Fruit fly (Drosophila melanogaster) whole organism, pupa: ENCODE results near the gene CG34348.

Experiments
- CG10348 ChIP-seq: fragments of 200-800 bp; sonication (Bioruptor generic); IDR thresholded peaks from 2 replicates; pipeline ENCODE4 v1.3.6; 2022; ENCODE audit warnings: missing biosample characterization, missing genetic modification characterization
- CG12605 ChIP-seq: fragments of 200-800 bp; sonication (Bioruptor generic); IDR thresholded peaks from 2 replicates; pipeline ENCODE4 v1.3.6; 2022; ENCODE audit warnings: missing biosample characterization, missing genetic modification characterization
- CG13204 ChIP-seq: fragments of 200-800 bp; sonication (Bioruptor generic); optimal IDR thresholded peaks from 2 replicates; lab custom pipeline; 2018; ENCODE audit warnings: missing biosample characterization, mild to moderate bottlenecking, missing genetic modification characterization, moderate library complexity
- CG14655 ChIP-seq: fragments of 200-800 bp; sonication (Bioruptor generic); optimal IDR thresholded peaks from 3 replicates; lab custom pipeline; 2017; ENCODE audit warnings: mild to moderate bottlenecking, missing biosample characterization, missing genetic modification reagents, missing genetic modification characterization
- CG15710 ChIP-seq: fragments of 200-800 bp; sonication (Bioruptor generic); optimal IDR thresholded peaks from 2 replicates; lab custom pipeline; 2018; ENCODE audit warnings: missing biosample characterization, mild to moderate bottlenecking, missing genetic modification characterization, moderate library complexity
- CG17806 ChIP-seq: fragments of 200-800 bp; sonication (Bioruptor generic); optimal IDR thresholded peaks from 2 replicates; lab custom pipeline; 2018; ENCODE audit warnings: missing biosample characterization, mild to moderate bottlenecking, missing genetic modification characterization, moderate library complexity
- CG32121 ChIP-seq: fragments of 200-800 bp; sonication (Bioruptor generic); IDR thresholded peaks from 2 replicates; pipeline ENCODE4 v1.3.6; 2022; ENCODE audit warnings: missing biosample characterization, missing genetic modification characterization
- CG34367 ChIP-seq: fragments of 200-800 bp; sonication (Bioruptor generic); optimal IDR thresholded peaks from 2 replicates; lab custom pipeline; 2018; ENCODE audit warnings: missing biosample characterization, mild to moderate bottlenecking, missing genetic modification characterization
- CG4496 ChIP-seq: fragments of 200-800 bp; sonication (Bioruptor generic); IDR thresholded peaks from 3 replicates; pipeline ENCODE4 v1.3.6; 2022; ENCODE audit warnings: missing biosample characterization, missing genetic modification characterization
- CG8159 ChIP-seq: fragments of 200-800 bp; sonication (Bioruptor generic); optimal IDR thresholded peaks from 3 replicates; lab custom pipeline; 2018; ENCODE audit warnings: missing biosample characterization, mild to moderate bottlenecking, missing genetic modification characterization, moderate library complexity
- CG8301 ChIP-seq: fragments of 200-800 bp; sonication (Bioruptor generic); optimal IDR thresholded peaks from 2 replicates; lab custom pipeline; 2018; ENCODE audit warnings: missing biosample characterization, mild to moderate bottlenecking, missing genetic modification characterization
- CG9948 ChIP-seq: fragments of 200-800 bp; sonication (Bioruptor generic); optimal IDR thresholded peaks from 2 replicates; lab custom pipeline; 2018; ENCODE audit warnings: missing biosample characterization, mild to moderate bottlenecking, missing genetic modification characterization, moderate library complexity
- D1 ChIP-seq: fragments of 200-800 bp; sonication (Bioruptor generic); optimal IDR thresholded peaks from 2 replicates; lab custom pipeline; 2018; ENCODE audit warnings: missing biosample characterization, mild to moderate bottlenecking, missing genetic modification characterization, moderate library complexity
- EcR ChIP-seq: fragments of 200-800 bp; sonication (Bioruptor generic); optimal IDR thresholded peaks from 3 replicates; lab custom pipeline; 2019; ENCODE audit warnings: missing biosample characterization, missing genetic modification characterization, mild to moderate bottlenecking, moderate library complexity, missing genetic modification reagents
- Ets98B ChIP-seq: fragments of 200-800 bp; sonication (Bioruptor generic); IDR thresholded peaks from 2 replicates; pipeline ENCODE4 v1.3.6; 2022; ENCODE audit warnings: missing biosample characterization, missing genetic modification characterization
- Pif1A ChIP-seq: fragments of 200-800 bp; sonication (Bioruptor generic); optimal IDR thresholded peaks from 3 replicates; lab custom pipeline; 2016; ENCODE audit warnings: missing biosample characterization, missing genetic modification characterization
- Pif1B ChIP-seq: fragments of 200-800 bp; sonication (Bioruptor generic); optimal IDR thresholded peaks from 3 replicates; lab custom pipeline; 2016; ENCODE audit warnings: missing biosample characterization, missing genetic modification characterization
- Snoo ChIP-seq: fragments of 200-800 bp; sonication (Bioruptor generic); optimal IDR thresholded peaks from 3 replicates; lab custom pipeline; 2017; ENCODE audit warnings: missing biosample characterization, mild to moderate bottlenecking, missing genetic modification characterization, inconsistent platforms
- fd96Ca ChIP-seq: fragments of 200-800 bp; sonication (Bioruptor generic); IDR thresholded peaks from 3 replicates; pipeline ENCODE4 v1.3.6; 2022; ENCODE audit warnings: missing biosample characterization, missing genetic modification characterization
- gl ChIP-seq: fragments of 200-800 bp; sonication (Bioruptor generic); optimal IDR thresholded peaks from 2 replicates; lab custom pipeline; 2018; ENCODE audit warnings: missing biosample characterization, mild to moderate bottlenecking, missing genetic modification characterization
- rn ChIP-seq: fragments of 200-800 bp; sonication (Bioruptor generic); IDR thresholded peaks from 2 replicates; pipeline ENCODE4 v1.3.6; 2022; ENCODE audit warnings: missing biosample characterization, missing genetic modification characterization

The CG34348 gene

dm6 chrX:11338047-11338747 lies 1.5 kb upstream of the CG34348 start:
- TF ChIP-seq Ets98B (GFP tag; lab: Robert Waterston, UW): no peak
- TF ChIP-seq D1: no peak
- peak; percentile 44 for TF ChIP-seq CG9948 (tag; lab: Kevin White, UChicago)
- no peak for TF ChIP-seq rn (GFP tag; lab: Robert Waterston, UW)
- TF ChIP-seq CG17806 (tag; lab: Kevin White, UChicago): peak; percentile 42
- 0 out of 2 replicates have a peak, but pooled peaks have one; percentile 16 for TF ChIP-seq CG32121 (GFP tag; lab: Robert Waterston, UW)
- TF ChIP-seq CG8301 (tag; lab: Kevin White, UChicago): no peak
- peak; percentile 60 for TF ChIP-seq Snoo
- no peak for TF ChIP-seq gl
- TF ChIP-seq CG10348 (GFP tag; lab: Robert Waterston, UW): no peak
- TF ChIP-seq CG13204 (GFP tag; lab: Kevin White, UChicago): no peak
- no peak for TF ChIP-seq CG12605
- no peak for TF ChIP-seq CG8159 (tag; lab: Kevin White, UChicago)
- no peak for TF ChIP-seq EcR (GFP tag; lab: Kevin White, UChicago)
- no peak for TF ChIP-seq CG14655 (GFP tag; lab: Kevin White, UChicago)
- no peak for TF ChIP-seq Pif1A (GFP tag; lab: Kevin White, UChicago)
- peak; percentile 37 for TF ChIP-seq CG15710 (tag; lab: Kevin White, UChicago)
- peak; percentile 61 for TF ChIP-seq Pif1B (GFP tag; lab: Kevin White, UChicago)
- no peak for TF ChIP-seq CG4496 (GFP tag; lab: Robert Waterston, UW)
- peak; percentile 24 for TF ChIP-seq CG34367 (tag; lab: Kevin White, UChicago)
- no peak for TF ChIP-seq fd96Ca (GFP tag; lab: Robert Waterston, UW)

- TF ChIP-seq CG12605: no peak
- TF ChIP-seq CG32121 (GFP tag; lab: Robert Waterston, UW): 0 out of 2 replicates have a peak, but pooled peaks have one; percentile 8
- TF ChIP-seq CG9948 (tag; lab: Kevin White, UChicago): no peak
- no peak for TF ChIP-seq rn (GFP tag; lab: Robert Waterston, UW)
- no peak for TF ChIP-seq CG10348 (GFP tag; lab: Robert Waterston, UW)
- TF ChIP-seq CG17806 (tag; lab: Kevin White, UChicago): no peak
- TF ChIP-seq CG15710 (tag; lab: Kevin White, UChicago): peak; percentile 25
- TF ChIP-seq gl: no peak
- TF ChIP-seq EcR (GFP tag; lab: Kevin White, UChicago): no peak
- no peak for TF ChIP-seq CG8159 (tag; lab: Kevin White, UChicago)
- no peak for TF ChIP-seq Ets98B (GFP tag; lab: Robert Waterston, UW)
These were observed 453 bp upstream of the CG34348 start for dm6 chrX:11338973-11339867.

- TF ChIP-seq CG34367 (tag; lab: Kevin White, UChicago): no peak
- TF ChIP-seq CG17806 (tag; lab: Kevin White, UChicago): no peak
- TF ChIP-seq CG8301 (tag; lab: Kevin White, UChicago): peak; percentile 4
- TF ChIP-seq CG9948 (tag; lab: Kevin White, UChicago): peak; percentile 5
- TF ChIP-seq CG32121 (GFP tag; lab: Robert Waterston, UW): no peak
- peak; percentile 32 for TF ChIP-seq Pif1A (GFP tag; lab: Kevin White, UChicago)
- peak; percentile 50 for TF ChIP-seq CG14655 (GFP tag; lab: Kevin White, UChicago)
- TF ChIP-seq CG13204 (GFP tag; lab: Kevin White, UChicago): peak; percentile 21
- no peak for TF ChIP-seq gl
- no peak for TF ChIP-seq CG4496 (GFP tag; lab: Robert Waterston, UW)
- TF ChIP-seq CG8159 (tag; lab: Kevin White, UChicago): peak; percentile 1
- TF ChIP-seq D1: no peak
- peak; percentile 26 for TF ChIP-seq EcR (GFP tag; lab: Kevin White, UChicago)
- peak; percentile 26 for TF ChIP-seq CG15710 (tag; lab: Kevin White, UChicago)
- no peak for TF ChIP-seq Ets98B (GFP tag; lab: Robert Waterston, UW)
- no peak for TF ChIP-seq CG12605
These were observed 1.1 kb downstream of the CG34348 start for dm6 chrX:11340719-11341322.

- TF ChIP-seq CG34367 (tag; lab: Kevin White, UChicago): no peak
- peak; percentile 49; the same call in 2 of the 3 replicates for TF ChIP-seq CG4496 (GFP tag; lab: Robert Waterston, UW)
These were observed 2.5 kb downstream of the CG34348 start for dm6 chrX:11342168-11342567.

DNA sequence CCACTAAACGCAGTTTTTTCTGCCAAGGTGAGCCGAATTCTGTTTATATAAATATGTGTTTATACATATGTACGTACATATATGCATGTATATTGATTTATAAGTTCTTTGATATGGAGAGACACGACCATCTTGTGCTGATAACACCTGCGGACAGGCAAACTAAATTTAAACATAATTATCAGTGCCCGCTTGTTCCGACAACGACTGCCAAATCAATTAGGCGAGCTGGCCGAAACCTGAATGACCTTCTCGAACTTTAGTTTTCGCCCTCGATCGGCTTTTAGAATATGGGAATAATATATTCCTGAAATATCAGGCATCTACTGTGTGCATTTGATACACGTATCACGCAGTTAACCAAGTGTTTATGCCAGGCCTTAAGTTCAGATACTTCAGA lies 3.1 kb downstream of the CG34348 start:
- TF ChIP-seq Pif1A (GFP tag; lab: Kevin White, UChicago) (no peak), CG4496 (GFP tag; lab: Robert Waterston, UW) (no peak), CG12605 (no peak), Snoo (no peak), CG9948 (tag; lab: Kevin White, UChicago) (no peak), CG32121 (GFP tag; lab: Robert Waterston, UW) (no peak), Ets98B (GFP tag; lab: Robert Waterston, UW) (no peak), Pif1B (GFP tag; lab: Kevin White, UChicago) (no peak), CG8301 (tag; lab: Kevin White, UChicago) (no peak), CG8159 (tag; lab: Kevin White, UChicago) (no peak), D1 (no peak), EcR (GFP tag; lab: Kevin White, UChicago) (no peak), CG34367 (tag; lab: Kevin White, UChicago) (no peak), CG14655 (GFP tag; lab: Kevin White, UChicago) (no peak), CG17806 (tag; lab: Kevin White, UChicago) (no peak), gl (no peak), CG15710 (tag; lab: Kevin White, UChicago) (no peak), CG13204 (GFP tag; lab: Kevin White, UChicago) (no peak), fd96Ca (GFP tag; lab: Robert Waterston, UW) (no peak), CG10348 (GFP tag; lab: Robert Waterston, UW) (no peak)
